Fruit fly (Drosophila melanogaster) whole organism, embryonic: ENCODE measurements around the gene gdl.

Source experiments
- Asciz ChIP-seq: fragments of 200-800 bp; sonication (Bioruptor generic); optimal IDR thresholded peaks from 2 replicates; lab custom pipeline; 2017; ENCODE audit warnings: missing biosample characterization, mild to moderate bottlenecking, missing genetic modification characterization, missing genetic modification reagents
- C15 ChIP-seq: fragments of 200-800 bp; sonication (Bioruptor generic); IDR thresholded peaks from 3 replicates; pipeline ENCODE4 v1.3.6; 2022; ENCODE audit warnings: missing biosample characterization, missing genetic modification characterization
- CG10979 ChIP-seq: fragments of 200-800 bp; sonication (Bioruptor generic); optimal IDR thresholded peaks from 2 replicates; lab custom pipeline; 2018; ENCODE audit warnings: missing biosample characterization, mild to moderate bottlenecking, missing genetic modification characterization, moderate library complexity
- CG11504 ChIP-seq: fragments of 200-800 bp; sonication (Bioruptor generic); optimal IDR thresholded peaks from 3 replicates; lab custom pipeline; 2019; ENCODE audit warnings: missing biosample characterization, mild to moderate bottlenecking, missing genetic modification characterization, moderate library complexity
- CG12155 ChIP-seq: fragments of 200-800 bp; sonication (Bioruptor generic); optimal IDR thresholded peaks from 3 replicates; lab custom pipeline; 2016; ENCODE audit warnings: missing biosample characterization, missing genetic modification characterization
- CG15601 ChIP-seq: fragments of 200-800 bp; sonication (Bioruptor generic); optimal IDR thresholded peaks from 3 replicates; lab custom pipeline; 2019; ENCODE audit warnings: missing biosample characterization, mild to moderate bottlenecking, missing genetic modification characterization, moderate library complexity
- CG1603 ChIP-seq: fragments of 200-800 bp; sonication (Bioruptor generic); optimal IDR thresholded peaks from 2 replicates; lab custom pipeline; 2019; ENCODE audit warnings: missing biosample characterization, mild to moderate bottlenecking, missing genetic modification characterization, moderate library complexity
- CG17361 ChIP-seq: fragments of 200-800 bp; sonication (Bioruptor generic); IDR thresholded peaks from 3 replicates; pipeline ENCODE4 v1.3.6; 2022; ENCODE audit warnings: missing biosample characterization, missing genetic modification characterization
- CG17385 ChIP-seq: fragments of 200-800 bp; sonication (Bioruptor generic); optimal IDR thresholded peaks from 3 replicates; lab custom pipeline; 2018; ENCODE audit warnings: missing biosample characterization, mild to moderate bottlenecking, missing genetic modification characterization
- CG31441 ChIP-seq: fragments of 200-800 bp; sonication (Bioruptor generic); IDR thresholded peaks from 2 replicates; pipeline ENCODE4 v1.3.6; 2022; ENCODE audit warnings: missing biosample characterization, missing genetic modification characterization
- CG4424 ChIP-seq: fragments of 200-800 bp; sonication (Bioruptor generic); optimal IDR thresholded peaks from 3 replicates; lab custom pipeline; 2016; ENCODE audit warnings: missing biosample characterization, missing genetic modification characterization
- CG7357 ChIP-seq: fragments of 200-800 bp; sonication (Bioruptor generic); IDR thresholded peaks from 3 replicates; pipeline ENCODE4 v1.3.6; 2022; ENCODE audit warnings: missing biosample characterization, missing genetic modification characterization
- CG7556 ChIP-seq: fragments of 200-800 bp; sonication (Bioruptor generic); optimal IDR thresholded peaks from 2 replicates; lab custom pipeline; 2017; ENCODE audit warnings: missing biosample characterization, mild to moderate bottlenecking, missing genetic modification characterization
- D ChIP-seq, 2 experiments: fragments of 200-800 bp in 1 of 2; fragments of >200 bp in 1 of 2; sonication (Bioruptor generic) in 1 of 2; optimal IDR thresholded peaks; 2 replicates in 1 of 2; 3 replicates in 1 of 2; lab custom pipeline; 2017; ENCODE audit warnings: mild to moderate bottlenecking in 1 of 2, missing biosample characterization in 1 of 2, missing genetic modification characterization in 1 of 2, missing genetic modification reagents in 1 of 2
- Gug ChIP-seq: fragments of 200-800 bp; sonication (Bioruptor generic); IDR thresholded peaks from 4 replicates; pipeline ENCODE4 v1.3.6; 2022; ENCODE audit warnings: missing biosample characterization, missing genetic modification characterization
- Hand ChIP-seq: fragments of 200-800 bp; sonication (Bioruptor generic); optimal IDR thresholded peaks from 2 replicates; lab custom pipeline; 2017; ENCODE audit warnings: mild to moderate bottlenecking, missing biosample characterization, missing genetic modification reagents, missing genetic modification characterization
- Med ChIP-seq: fragments of 200-800 bp; sonication (Bioruptor generic); peaks from one replicate; lab custom pipeline; 2016; ENCODE audit warnings: missing biosample characterization, missing genetic modification characterization, mild to moderate bottlenecking, inconsistent platforms, moderate library complexity
- Mrtf ChIP-seq: fragments of 200-800 bp; sonication (Bioruptor generic); IDR thresholded peaks from 3 replicates; pipeline ENCODE4 v1.3.6; 2022; ENCODE audit warnings: missing biosample characterization, missing genetic modification characterization
- NC2α ChIP-seq: fragments of 200-800 bp; sonication (Bioruptor generic); optimal IDR thresholded peaks from 2 replicates; lab custom pipeline; 2016; ENCODE audit warnings: missing biosample characterization, missing genetic modification characterization
- Opbp ChIP-seq: fragments of 200-800 bp; sonication (Bioruptor generic); IDR thresholded peaks from 3 replicates; pipeline ENCODE4 v1.3.6; 2022; ENCODE audit warnings: missing biosample characterization, missing genetic modification characterization; ENCODE audit not compliant: partially characterized antibody
- Rfx ChIP-seq: fragments of 200-800 bp; sonication (Bioruptor generic); IDR thresholded peaks from 2 replicates; pipeline ENCODE4 v1.3.6; 2022; ENCODE audit warnings: missing biosample characterization, missing genetic modification characterization
- Sox102F ChIP-seq: fragments of 200-800 bp; sonication (Bioruptor generic); optimal IDR thresholded peaks from 2 replicates; lab custom pipeline; 2018; ENCODE audit warnings: missing biosample characterization, mild to moderate bottlenecking, missing genetic modification characterization, moderate library complexity
- Stat92E ChIP-seq, 3 experiments: fragments of >200 bp in 2 of 3; fragments of 200-800 bp in 1 of 3; sonication (Bioruptor generic) in 1 of 3; optimal IDR thresholded peaks; 2 replicates each; lab custom pipeline; 2017 to 2019; ENCODE audit warnings: missing biosample characterization in 3 of 3, missing genetic modification characterization in 3 of 3, mild to moderate bottlenecking in 1 of 3, moderate library complexity in 1 of 3
- ap ChIP-seq: fragments of 200-800 bp; sonication (Bioruptor generic); IDR thresholded peaks from 2 replicates; pipeline ENCODE4 v1.3.6; 2022; ENCODE audit warnings: missing biosample characterization, missing genetic modification characterization
- ara ChIP-seq: fragments of 200-800 bp; sonication (Bioruptor generic); IDR thresholded peaks from 2 replicates; pipeline ENCODE4 v1.3.6; 2022; ENCODE audit warnings: missing biosample characterization, missing genetic modification characterization
- ase ChIP-seq: fragments of 200-800 bp; sonication (Bioruptor generic); IDR thresholded peaks from 3 replicates; pipeline ENCODE4 v1.3.6; 2022; ENCODE audit warnings: missing biosample characterization, missing genetic modification characterization
- bab2 ChIP-seq: fragments of 200-800 bp; sonication (Bioruptor generic); optimal IDR thresholded peaks from 2 replicates; lab custom pipeline; 2016; ENCODE audit warnings: missing biosample characterization, missing genetic modification characterization
- bsh ChIP-seq, 2 experiments: fragments of 200-800 bp; sonication (Bioruptor generic); optimal IDR thresholded peaks; 2 replicates each; lab custom pipeline; 2017 to 2018; ENCODE audit warnings: mild to moderate bottlenecking in 2 of 2, missing biosample characterization in 2 of 2, missing genetic modification characterization in 2 of 2, moderate library complexity in 1 of 2
- ci ChIP-seq: fragments of 200-800 bp; sonication (Bioruptor generic); IDR thresholded peaks from 3 replicates; pipeline ENCODE4 v1.3.6; 2022; ENCODE audit warnings: missing biosample characterization, missing genetic modification characterization
- corto ChIP-seq: fragments of 200-800 bp; sonication (Bioruptor generic); optimal IDR thresholded peaks from 2 replicates; lab custom pipeline; 2016; ENCODE audit warnings: missing biosample characterization, mild to moderate bottlenecking, missing genetic modification characterization, moderate library complexity
- dmrt99B ChIP-seq: fragments of 200-800 bp; sonication (Bioruptor generic); optimal IDR thresholded peaks from 2 replicates; lab custom pipeline; 2018; ENCODE audit warnings: missing biosample characterization, mild to moderate bottlenecking, missing genetic modification characterization, moderate library complexity
- ftz-f1 ChIP-seq: fragments of 200-800 bp; sonication (Bioruptor generic); optimal IDR thresholded peaks from 2 replicates; lab custom pipeline; 2016; ENCODE audit warnings: missing biosample characterization, missing genetic modification characterization
- gem ChIP-seq: fragments of 200-800 bp; sonication (Bioruptor generic); optimal IDR thresholded peaks from 2 replicates; lab custom pipeline; 2019; ENCODE audit warnings: missing biosample characterization, mild to moderate bottlenecking, missing genetic modification characterization, moderate library complexity
- grn ChIP-seq: fragments of 200-800 bp; sonication (Bioruptor generic); optimal IDR thresholded peaks from 3 replicates; lab custom pipeline; 2017; ENCODE audit warnings: missing biosample characterization, missing genetic modification characterization
- h ChIP-seq: fragments of >200 bp; optimal IDR thresholded peaks from 2 replicates; lab custom pipeline; 2017
- kni ChIP-seq: fragments of 200-800 bp; sonication (Bioruptor generic); optimal IDR thresholded peaks from 3 replicates; lab custom pipeline; 2017; ENCODE audit warnings: mild to moderate bottlenecking, missing biosample characterization, missing genetic modification reagents, missing genetic modification characterization
- lmd ChIP-seq: fragments of 200-800 bp; sonication (Bioruptor generic); IDR thresholded peaks from 2 replicates; pipeline ENCODE4 v1.3.6; 2022; ENCODE audit warnings: missing biosample characterization, missing genetic modification characterization
- lov ChIP-seq, 2 experiments: fragments of 200-800 bp in 1 of 2; fragments of >200 bp in 1 of 2; sonication (Bioruptor generic) in 1 of 2; IDR thresholded peaks in 1 of 2; optimal IDR thresholded peaks in 1 of 2; 2 replicates in 1 of 2; 3 replicates in 1 of 2; pipeline versions ENCODE4 v1.3.6 to Lab custom; 2017 to 2022; ENCODE audit warnings: missing biosample characterization in 1 of 2, missing genetic modification characterization in 1 of 2
- pan ChIP-seq, 4 experiments: fragments of >200 bp in 3 of 4; fragments of 200-800 bp in 1 of 4; sonication (Bioruptor generic) in 1 of 4; optimal IDR thresholded peaks in 3 of 4; IDR thresholded peaks in 1 of 4; 2 replicates each; pipeline versions ENCODE4 v1.3.6 to Lab custom; 2017 to 2022; ENCODE audit warnings: missing biosample characterization in 2 of 4, missing genetic modification characterization in 2 of 4, mixed read lengths in 1 of 4
- pros ChIP-seq: fragments of 200-800 bp; sonication (Bioruptor generic); optimal IDR thresholded peaks from 3 replicates; lab custom pipeline; 2019; ENCODE audit warnings: missing biosample characterization, mild to moderate bottlenecking, missing genetic modification characterization, moderate library complexity
- ranshi ChIP-seq: fragments of 200-800 bp; sonication (Bioruptor generic); IDR thresholded peaks from 2 replicates; pipeline ENCODE4 v1.3.6; 2022; ENCODE audit warnings: missing biosample characterization, missing genetic modification characterization
- row ChIP-seq: fragments of 200-800 bp; sonication (Bioruptor generic); IDR thresholded peaks from 3 replicates; pipeline ENCODE4 v1.3.6; 2022; ENCODE audit warnings: missing biosample characterization, missing genetic modification characterization
- sqz ChIP-seq: fragments of 200-800 bp; sonication (Bioruptor generic); optimal IDR thresholded peaks from 3 replicates; lab custom pipeline; 2018; ENCODE audit warnings: missing biosample characterization, mild to moderate bottlenecking, missing genetic modification characterization
- vvl ChIP-seq: fragments of 200-800 bp; sonication (Bioruptor generic); IDR thresholded peaks from 2 replicates; pipeline ENCODE4 v1.3.6; 2022; ENCODE audit warnings: missing biosample characterization, missing genetic modification characterization
- zf30C ChIP-seq: fragments of 200-800 bp; sonication (Bioruptor generic); optimal IDR thresholded peaks from 3 replicates; lab custom pipeline; 2018; ENCODE audit warnings: missing biosample characterization, mild to moderate bottlenecking, missing genetic modification characterization

The gdl gene

dm6 chr3L:15544455-15545415 is 35.5 kb downstream of the gdl start (continued):
- 0 out of 3 replicates have a peak, but pooled peaks have one; percentile 12 for TF ChIP-seq Opbp (GFP tag; lab: Robert Waterston, UW)
- no peak for TF ChIP-seq pan (optimal IDR thresholded peaks at IDR 0.05; lab: Kevin White, UChicago)
- peak in 1 of 2 experiments; percentile 19 for TF ChIP-seq pan (GFP tag; optimal IDR thresholded peaks at IDR 0.05 in 1 of 2, IDR thresholded peaks at IDR 0.05 in 1 of 2)
- TF ChIP-seq Sox102F (GFP tag; lab: Kevin White, UChicago) = peak; percentile 17
- no peak for TF ChIP-seq D (optimal IDR thresholded peaks at IDR 0.05; lab: Kevin White, UChicago)
- TF ChIP-seq D (GFP tag; optimal IDR thresholded peaks at IDR 0.05; lab: Kevin White, UChicago) = peak; percentile 33
- peak; percentile 12 for TF ChIP-seq pros (GFP tag; lab: Kevin White, UChicago)
- 0 out of 3 replicates have a peak, but pooled peaks have one; percentile 26 for TF ChIP-seq ase (GFP tag; lab: Robert Waterston, UW)
- 0 out of 3 replicates have a peak, but pooled peaks have one; percentile 10 for TF ChIP-seq row
- peak; percentile 6 for TF ChIP-seq CG15601
- TF ChIP-seq ranshi = 0 out of 2 replicates have a peak, but pooled peaks have one; percentile 6
- peak; percentile 16; the same call in 1 of the 4 replicates for TF ChIP-seq Gug (GFP tag; lab: Robert Waterston, UW)
- TF ChIP-seq NC2α (GFP tag; lab: Kevin White, UChicago) = no peak
- peak; percentile 19; the same call in 1 of the 2 replicates for TF ChIP-seq ara (GFP tag; lab: Robert Waterston, UW)
- TF ChIP-seq h (lab: Kevin White, UChicago) = no peak
- TF ChIP-seq zf30C (GFP tag; lab: Kevin White, UChicago) = peak; percentile 45
- peak; percentile 12; the same call in 1 of the 2 replicates for TF ChIP-seq vvl (GFP tag; lab: Robert Waterston, UW)
- no peak for TF ChIP-seq lov (optimal IDR thresholded peaks at IDR 0.05; lab: Kevin White, UChicago)
- TF ChIP-seq lov (GFP tag; IDR thresholded peaks at IDR 0.05; lab: Robert Waterston, UW) = 0 out of 3 replicates have a peak, but pooled peaks have one; percentile 32
- peak; percentile 8 for TF ChIP-seq CG10979 (tag; lab: Kevin White, UChicago)
- TF ChIP-seq CG7357 = no peak
- TF ChIP-seq bsh (GFP tag; optimal IDR thresholded peaks at IDR 0.05; lab: Kevin White, UChicago) = peak in 1 of 2 experiments; percentile 20
- peak; percentile 31 for TF ChIP-seq CG1603 (tag; lab: Kevin White, UChicago)
- peak; percentile 15 for TF ChIP-seq CG4424 (GFP tag; lab: Kevin White, UChicago)
- peak in 1 of 3 experiments; percentile 24 for TF ChIP-seq Stat92E (GFP tag; optimal IDR thresholded peaks at IDR 0.05; lab: Kevin White, UChicago)
- TF ChIP-seq CG31441 (GFP tag; lab: Robert Waterston, UW) = 0 out of 2 replicates have a peak, but pooled peaks have one; percentile 17
- no peak for TF ChIP-seq CG7556 (GFP tag; lab: Kevin White, UChicago)
- TF ChIP-seq Med (GFP tag; lab: Kevin White, UChicago) = peak; percentile 3
- peak; percentile 41; the same call in 2 of the 3 replicates for TF ChIP-seq CG17361 (GFP tag; lab: Robert Waterston, UW)
- peak; percentile 17 for TF ChIP-seq kni
- peak; percentile 26 for TF ChIP-seq Asciz (GFP tag; lab: Kevin White, UChicago)
- peak; percentile 21 for TF ChIP-seq CG11504 (tag; lab: Kevin White, UChicago)
- TF ChIP-seq ci = peak; percentile 46; the same call in 1 of the 3 replicates
- TF ChIP-seq gem (tag; lab: Kevin White, UChicago) = peak; percentile 4
- TF ChIP-seq lmd (GFP tag; lab: Robert Waterston, UW) = 0 out of 2 replicates have a peak, but pooled peaks have one; percentile 17
- peak; percentile 20 for TF ChIP-seq dmrt99B

dm6 chr3L:15547187-15547790 is 38.0 kb downstream of the gdl start:
- TF ChIP-seq bab2 = no peak
- TF ChIP-seq corto (GFP tag; lab: Kevin White, UChicago) = peak; percentile 56
- TF ChIP-seq Mrtf (GFP tag; lab: Robert Waterston, UW) = no peak
- peak; percentile 29 for TF ChIP-seq grn (GFP tag; lab: Kevin White, UChicago)
- no peak for TF ChIP-seq ap (GFP tag; lab: Robert Waterston, UW)
- TF ChIP-seq sqz (GFP tag; lab: Kevin White, UChicago) = no peak
- TF ChIP-seq ftz-f1 = no peak
- TF ChIP-seq CG12155 (GFP tag; lab: Kevin White, UChicago) = no peak
- TF ChIP-seq Hand = no peak
- no peak for TF ChIP-seq C15 (GFP tag; lab: Robert Waterston, UW)
- TF ChIP-seq CG17385 (GFP tag; lab: Kevin White, UChicago) = no peak
- no peak for TF ChIP-seq Rfx (GFP tag; lab: Robert Waterston, UW)
